Worm (Caenorhabditis elegans) whole organism, late embryonic: Measurements from ENCODE around the gene dyn-1.

ENCODE experiments used
- C38D4.7 ChIP-seq: fragments of 200-800 bp; sonication (Bioruptor generic); optimal IDR thresholded peaks from 2 replicates; lab custom pipeline; 2018; ENCODE audit warnings: mild to moderate bottlenecking, missing genetic modification characterization, moderate library complexity, missing compliant biosample characterization
- F13H6.1 ChIP-seq: sonication (generic microtip); optimal IDR thresholded peaks from 2 replicates; lab custom pipeline; 2016; ENCODE audit warnings: missing genetic modification characterization, missing compliant biosample characterization
- K02D7.2 ChIP-seq: sonication (generic microtip); optimal IDR thresholded peaks from 2 replicates; lab custom pipeline; 2017; ENCODE audit warnings: mild to moderate bottlenecking, missing genetic modification characterization, missing compliant biosample characterization
- T23F11.4 ChIP-seq: fragments of 200-800 bp; sonication (Bioruptor generic); optimal IDR thresholded peaks from 2 replicates; lab custom pipeline; 2018; ENCODE audit warnings: mild to moderate bottlenecking, missing genetic modification characterization, missing compliant biosample characterization
- Y22D7AL.16 ChIP-seq: sonication (generic microtip); optimal IDR thresholded peaks from 2 replicates; lab custom pipeline; 2016; ENCODE audit warnings: missing genetic modification characterization, missing compliant biosample characterization
- ahr-1 ChIP-seq: sonication (generic microtip); optimal IDR thresholded peaks from 2 replicates; lab custom pipeline; 2016; ENCODE audit warnings: missing genetic modification characterization, missing compliant biosample characterization
- ceh-14 ChIP-seq: sonication (generic microtip); optimal IDR thresholded peaks from 2 replicates; lab custom pipeline; 2016; ENCODE audit warnings: missing genotype, missing genetic modification characterization, missing compliant biosample characterization
- ceh-19 ChIP-seq: fragments of 200-800 bp; sonication (Bioruptor generic); optimal IDR thresholded peaks from 2 replicates; lab custom pipeline; 2018; ENCODE audit warnings: mild to moderate bottlenecking, missing genetic modification characterization, missing compliant biosample characterization
- ceh-2 ChIP-seq: sonication (generic microtip); optimal IDR thresholded peaks from 2 replicates; lab custom pipeline; 2016; ENCODE audit warnings: missing genotype, missing genetic modification characterization, missing compliant biosample characterization
- ceh-22 ChIP-seq: sonication (generic microtip); optimal IDR thresholded peaks from 2 replicates; lab custom pipeline; 2017; ENCODE audit warnings: missing biosample characterization, missing genetic modification characterization
- ceh-31 ChIP-seq: sonication (generic microtip); optimal IDR thresholded peaks from 2 replicates; lab custom pipeline; 2016; ENCODE audit warnings: missing genetic modification characterization, missing compliant biosample characterization
- ceh-34 ChIP-seq: sonication (generic microtip); optimal IDR thresholded peaks from 2 replicates; lab custom pipeline; 2016; ENCODE audit warnings: mild to moderate bottlenecking, missing genetic modification characterization, missing compliant biosample characterization
- ceh-45 ChIP-seq: fragments of 200-800 bp; sonication (Bioruptor generic); IDR thresholded peaks from 2 replicates; pipeline ENCODE4 v1.3.6; 2022; ENCODE audit warnings: missing genetic modification reagents, missing genetic modification characterization, missing compliant biosample characterization
- ceh-48 ChIP-seq: sonication (generic microtip); optimal IDR thresholded peaks from 2 replicates; lab custom pipeline; 2016; ENCODE audit warnings: missing genetic modification characterization, inconsistent platforms, missing compliant biosample characterization
- ceh-6 ChIP-seq: fragments of 200-800 bp; sonication (Bioruptor generic); optimal IDR thresholded peaks from 2 replicates; lab custom pipeline; 2018; ENCODE audit warnings: mild to moderate bottlenecking, missing genetic modification characterization, missing compliant biosample characterization
- che-1 ChIP-seq: sonication (generic microtip); optimal IDR thresholded peaks from 2 replicates; lab custom pipeline; 2016; ENCODE audit warnings: mild to moderate bottlenecking, missing genetic modification characterization, missing compliant biosample characterization
- dve-1 ChIP-seq: sonication (generic microtip); optimal IDR thresholded peaks from 2 replicates; lab custom pipeline; 2017; ENCODE audit warnings: antibody characterized with exemption, mild to moderate bottlenecking, missing genetic modification characterization, missing compliant biosample characterization
- elt-2 ChIP-seq: sonication (generic microtip); optimal IDR thresholded peaks from 2 replicates; lab custom pipeline; 2016; ENCODE audit warnings: missing genetic modification reagents, missing genetic modification characterization, missing compliant biosample characterization
- elt-4 ChIP-seq: sonication (generic microtip); optimal IDR thresholded peaks from 2 replicates; lab custom pipeline; 2016; ENCODE audit warnings: missing genetic modification characterization, missing compliant biosample characterization
- eyg-1 ChIP-seq: sonication (generic microtip); optimal IDR thresholded peaks from 2 replicates; lab custom pipeline; 2016; ENCODE audit warnings: missing genotype, missing genetic modification characterization, missing compliant biosample characterization
- fax-1 ChIP-seq: sonication (generic microtip); optimal IDR thresholded peaks from 2 replicates; lab custom pipeline; 2016; ENCODE audit warnings: missing genotype, missing genetic modification characterization, missing compliant biosample characterization
- fkh-10 ChIP-seq: fragments of 150-350 bp; optimal IDR thresholded peaks from 2 replicates; lab custom pipeline; 2014; ENCODE audit warnings: missing biosample characterization, missing genetic modification reagents, missing genetic modification characterization
- fkh-6 ChIP-seq: sonication (generic microtip); optimal IDR thresholded peaks from 2 replicates; lab custom pipeline; 2016; ENCODE audit warnings: missing genetic modification characterization, missing compliant biosample characterization
- gmeb-2 ChIP-seq: sonication (generic microtip); optimal IDR thresholded peaks from 2 replicates; lab custom pipeline; 2016; ENCODE audit warnings: missing genetic modification characterization, inconsistent platforms, missing compliant biosample characterization
- hlh-30 ChIP-seq: sonication (generic microtip); optimal IDR thresholded peaks from 2 replicates; lab custom pipeline; 2017; ENCODE audit warnings: antibody characterized with exemption, missing genetic modification characterization, missing compliant biosample characterization; ENCODE audit not compliant: insufficient read depth
- lim-6 ChIP-seq: sonication (generic microtip); optimal IDR thresholded peaks from 2 replicates; lab custom pipeline; 2016; ENCODE audit warnings: missing genetic modification characterization, missing compliant biosample characterization
- lin-11 ChIP-seq: fragments of 200-800 bp; sonication (Bioruptor generic); optimal IDR thresholded peaks from 2 replicates; lab custom pipeline; 2018; ENCODE audit warnings: mild to moderate bottlenecking, missing genetic modification characterization, missing compliant biosample characterization
- madf-2 ChIP-seq: sonication (generic microtip); optimal IDR thresholded peaks from 2 replicates; lab custom pipeline; 2017; ENCODE audit warnings: missing genetic modification characterization, missing compliant biosample characterization
- nhr-11 ChIP-seq: fragments of 150-350 bp; optimal IDR thresholded peaks from 2 replicates; lab custom pipeline; 2014; ENCODE audit warnings: missing biosample characterization, missing genetic modification characterization
- pag-3 ChIP-seq: sonication (generic microtip); optimal IDR thresholded peaks from 2 replicates; lab custom pipeline; 2016; ENCODE audit warnings: missing compliant biosample characterization, missing genetic modification characterization, borderline replicate concordance
- pax-1 ChIP-seq: fragments of 150-350 bp; optimal IDR thresholded peaks from 2 replicates; lab custom pipeline; 2014; ENCODE audit warnings: missing biosample characterization, missing genetic modification characterization
- pha-2 ChIP-seq: sonication (generic microtip); optimal IDR thresholded peaks from 2 replicates; lab custom pipeline; 2017; ENCODE audit warnings: mild to moderate bottlenecking, missing genetic modification characterization, missing compliant biosample characterization
- pha-4 ChIP-seq: fragments of 150-350 bp; optimal IDR thresholded peaks from 2 replicates; lab custom pipeline; 2018; ENCODE audit warnings: missing biosample characterization, missing genetic modification reagents, missing genetic modification characterization
- syd-9 ChIP-seq: sonication (generic microtip); optimal IDR thresholded peaks from 2 replicates; lab custom pipeline; 2016; ENCODE audit warnings: mild to moderate bottlenecking, missing genetic modification characterization, moderate library complexity, missing compliant biosample characterization
- tbx-2 ChIP-seq: sonication (generic microtip); optimal IDR thresholded peaks from 2 replicates; lab custom pipeline; 2016; ENCODE audit warnings: missing genetic modification characterization, missing compliant biosample characterization
- unc-42 ChIP-seq: sonication (generic microtip); optimal IDR thresholded peaks from 2 replicates; lab custom pipeline; 2016; ENCODE audit warnings: missing genotype, missing genetic modification characterization, missing compliant biosample characterization
- unc-55 ChIP-seq: sonication (generic microtip); optimal IDR thresholded peaks from 2 replicates; lab custom pipeline; 2017; ENCODE audit warnings: missing biosample characterization, missing genetic modification reagents, missing genetic modification characterization
- unc-86 ChIP-seq: sonication (generic microtip); optimal IDR thresholded peaks from 2 replicates; lab custom pipeline; 2016; ENCODE audit warnings: missing genetic modification characterization, missing compliant biosample characterization

The dyn-1 gene

ce11 chrX:15535190-15535636 is 33.5 kb upstream of the dyn-1 start (continued):
- TF ChIP-seq tbx-2 (tag; lab: Kevin White, UChicago): peak; percentile 54
- TF ChIP-seq eyg-1 (tag; lab: Kevin White, UChicago): no peak
- peak; percentile 55 for TF ChIP-seq ceh-14 (tag; lab: Kevin White, UChicago)
- no peak for TF ChIP-seq che-1 (tag; lab: Kevin White, UChicago)
- TF ChIP-seq hlh-30: peak; percentile 66

- no peak for TF ChIP-seq ahr-1
- TF ChIP-seq unc-42 (tag; lab: Kevin White, UChicago): no peak
- peak; percentile 20 for TF ChIP-seq elt-2 (tag; lab: Kevin White, UChicago)
- TF ChIP-seq K02D7.2 (tag; lab: Kevin White, UChicago): no peak
- TF ChIP-seq, all 69 proteins: peak for 1
Measured at ce11 chrX:15536017-15536416, 32.7 kb upstream of the dyn-1 start.

ce11 chrX:15537362-15537761 is 31.3 kb upstream of the dyn-1 start, which contains the start of the genes olrn-1 and C02C6.14:
olrn-1 (plus strand) TSS chrX:15537662.
C02C6.14 (plus strand) TSS chrX:15537665.
- no peak for TF ChIP-seq fax-1 (tag; lab: Kevin White, UChicago)
- TF ChIP-seq syd-9 (tag; lab: Kevin White, UChicago): no peak
- TF ChIP-seq ceh-6 (GFP tag; lab: Kevin White, UChicago): no peak
- TF ChIP-seq unc-55 (GFP tag; lab: Kevin White, UChicago): no peak
- TF ChIP-seq eyg-1 (tag; lab: Kevin White, UChicago): no peak
- TF ChIP-seq pha-2: no peak
- TF ChIP-seq elt-4 (tag; lab: Kevin White, UChicago): no peak
- TF ChIP-seq, all 69 proteins: peak for 0

- TF ChIP-seq F13H6.1 (tag; lab: Kevin White, UChicago): no peak
- no peak for TF ChIP-seq nhr-11 (tag; lab: Kevin White, UChicago)
- TF ChIP-seq ceh-45 (GFP tag; lab: Robert Waterston, UW): no peak
- no peak for TF ChIP-seq ceh-31
Measured at ce11 chrX:15539299-15539698, 29.4 kb upstream of the dyn-1 start.

ce11 chrX:15541437-15541836 is 27.3 kb upstream of the dyn-1 start:
- no peak for TF ChIP-seq pha-4 (tag; lab: Kevin White, UChicago)
- TF ChIP-seq lim-6 (tag; lab: Kevin White, UChicago): no peak
- no peak for TF ChIP-seq syd-9 (tag; lab: Kevin White, UChicago)
- no peak for TF ChIP-seq dve-1 (tag; lab: Kevin White, UChicago)
- no peak for TF ChIP-seq ceh-2 (tag; lab: Kevin White, UChicago)
- TF ChIP-seq Y22D7AL.16 (tag; lab: Kevin White, UChicago): no peak
- TF ChIP-seq madf-2: no peak
- no peak for TF ChIP-seq elt-4 (tag; lab: Kevin White, UChicago)
- no peak for TF ChIP-seq fkh-10 (GFP tag; lab: Kevin White, UChicago)
- TF ChIP-seq gmeb-2 (tag; lab: Kevin White, UChicago): no peak
- no peak for TF ChIP-seq elt-2 (tag; lab: Kevin White, UChicago)
- no peak for TF ChIP-seq unc-55 (GFP tag; lab: Kevin White, UChicago)
- no peak for TF ChIP-seq unc-86 (tag; lab: Kevin White, UChicago)
- TF ChIP-seq ceh-22 (tag; lab: Kevin White, UChicago): no peak
- TF ChIP-seq T23F11.4 (GFP tag; lab: Kevin White, UChicago): no peak
- no peak for TF ChIP-seq eyg-1 (tag; lab: Kevin White, UChicago)
- TF ChIP-seq che-1 (tag; lab: Kevin White, UChicago): no peak
- no peak for TF ChIP-seq ceh-48 (tag; lab: Kevin White, UChicago)
- no peak for TF ChIP-seq ceh-14 (tag; lab: Kevin White, UChicago)
- TF ChIP-seq ceh-34 (tag; lab: Kevin White, UChicago): no peak

- TF ChIP-seq pag-3 (tag; lab: Kevin White, UChicago) (no peak), nhr-11 (tag; lab: Kevin White, UChicago) (no peak), F13H6.1 (tag; lab: Kevin White, UChicago) (no peak), fkh-6 (tag; lab: Kevin White, UChicago) (no peak), ceh-19 (no peak), pha-2 (no peak), lin-11 (no peak), pax-1 (tag; lab: Kevin White, UChicago) (no peak), eyg-1 (tag; lab: Kevin White, UChicago) (no peak), C38D4.7 (GFP tag; lab: Kevin White, UChicago) (no peak), ceh-45 (GFP tag; lab: Robert Waterston, UW) (no peak), che-1 (tag; lab: Kevin White, UChicago) (no peak), dve-1 (tag; lab: Kevin White, UChicago) (no peak)
Measured at ce11 chrX:15544671-15545070, 24.0 kb upstream of the dyn-1 start.
